Worm (Caenorhabditis elegans): ENCODE results near the gene srt-11.

DNA sequence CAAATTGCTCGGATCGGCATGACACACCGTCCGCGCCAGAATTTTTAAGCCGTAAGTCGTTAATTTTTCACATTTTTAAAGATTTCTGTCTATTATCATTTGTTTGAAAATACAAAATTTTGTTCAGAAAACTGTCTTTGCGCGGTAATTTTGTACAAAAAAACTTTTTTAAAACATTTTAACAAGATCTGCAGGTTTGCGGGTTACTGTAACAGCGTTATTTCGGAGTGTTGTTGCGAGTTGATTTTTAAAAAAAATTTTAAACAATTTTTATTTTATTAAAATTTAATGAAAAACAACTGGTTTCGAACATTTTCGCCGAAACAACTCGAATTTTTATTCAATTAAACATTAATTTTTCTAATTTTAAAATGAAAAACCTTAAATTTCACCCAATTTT lies 7.3 kb downstream of the srt-11 start:
- TF ChIP-seq unc-62 (GFP tag; optimal IDR thresholded peaks at IDR 0.05): no peak
- TF ChIP-seq nhr-90 (tag; optimal IDR thresholded peaks at IDR 0.05; ENCODE audit: poor library complexity): no peak
- no peak for TF ChIP-seq nhr-77 (tag; optimal IDR thresholded peaks at IDR 0.05)
- TF ChIP-seq blmp-1 (tag; optimal IDR thresholded peaks at IDR 0.05): no peak
- no peak for TF ChIP-seq efl-3 (GFP tag; optimal IDR thresholded peaks at IDR 0.05)
